Fruit fly (Drosophila melanogaster) whole organism, embryonic: ENCODE data around the gene Slmap.

Experiments used
- Asciz ChIP-seq: fragments of 200-800 bp; sonication (Bioruptor generic); optimal IDR thresholded peaks from 2 replicates; lab custom pipeline; 2017; ENCODE audit warnings: missing biosample characterization, mild to moderate bottlenecking, missing genetic modification characterization, missing genetic modification reagents
- Atf6 ChIP-seq: fragments of 200-800 bp; sonication (Bioruptor generic); IDR thresholded peaks from 2 replicates; pipeline ENCODE4 v1.3.6; 2022; ENCODE audit warnings: missing biosample characterization, missing genetic modification characterization
- Bteb2 ChIP-seq: fragments of 200-800 bp; sonication (Bioruptor generic); optimal IDR thresholded peaks from 2 replicates; lab custom pipeline; 2016; ENCODE audit warnings: missing biosample characterization, missing genetic modification characterization
- CG10209 ChIP-seq: fragments of 200-800 bp; sonication (Bioruptor generic); optimal IDR thresholded peaks from 3 replicates; lab custom pipeline; 2017; ENCODE audit warnings: missing biosample characterization, mild to moderate bottlenecking, missing genetic modification characterization, missing genetic modification reagents
- CG12942 ChIP-seq: fragments of 200-800 bp; sonication (Bioruptor generic); optimal IDR thresholded peaks from 3 replicates; lab custom pipeline; 2016; ENCODE audit warnings: missing biosample characterization, missing genetic modification characterization
- CG14014 ChIP-seq: fragments of 200-800 bp; sonication (Bioruptor generic); IDR thresholded peaks from 2 replicates; pipeline ENCODE4 v1.3.6; 2022; ENCODE audit warnings: missing biosample characterization, missing genetic modification characterization
- CG16813 ChIP-seq: fragments of 200-800 bp; sonication (Bioruptor generic); IDR thresholded peaks from 3 replicates; pipeline ENCODE4 v1.3.6; 2022; ENCODE audit warnings: missing biosample characterization, missing genetic modification characterization; ENCODE audit not compliant: partially characterized antibody
- CG16815 ChIP-seq: fragments of 200-800 bp; sonication (Bioruptor generic); optimal IDR thresholded peaks from 3 replicates; lab custom pipeline; 2017; ENCODE audit warnings: missing biosample characterization, mild to moderate bottlenecking, missing genetic modification characterization
- CG18011 ChIP-seq: fragments of 200-800 bp; sonication (Bioruptor generic); optimal IDR thresholded peaks from 2 replicates; lab custom pipeline; 2017; ENCODE audit warnings: missing biosample characterization, missing genetic modification characterization, mild to moderate bottlenecking, moderate library complexity, missing genotype
- CG2116 ChIP-seq: fragments of 200-800 bp; sonication (Bioruptor generic); optimal IDR thresholded peaks from 3 replicates; lab custom pipeline; 2018; ENCODE audit warnings: missing biosample characterization, mild to moderate bottlenecking, missing genetic modification characterization
- CG30020 ChIP-seq: fragments of 200-800 bp; optimal IDR thresholded peaks from 2 replicates; lab custom pipeline; 2019; ENCODE audit warnings: missing biosample characterization, mild to moderate bottlenecking, missing genetic modification characterization, moderate library complexity
- CG31388 ChIP-seq: fragments of 200-800 bp; sonication (Bioruptor generic); optimal IDR thresholded peaks from 2 replicates; lab custom pipeline; 2016; ENCODE audit warnings: missing biosample characterization, missing genetic modification characterization
- CG34224 ChIP-seq: fragments of 200-800 bp; sonication (Bioruptor generic); IDR thresholded peaks from 3 replicates; pipeline ENCODE4 v1.3.6; 2022; ENCODE audit warnings: missing biosample characterization, missing genetic modification characterization; ENCODE audit not compliant: partially characterized antibody
- CG3726 ChIP-seq: fragments of 200-800 bp; sonication (Bioruptor generic); IDR thresholded peaks from 3 replicates; pipeline ENCODE4, ENCODE4 v1.3.6; 2022; ENCODE audit warnings: missing biosample characterization, missing genetic modification characterization
- CG3995 ChIP-seq: fragments of 200-800 bp; sonication (Bioruptor generic); optimal IDR thresholded peaks from 3 replicates; lab custom pipeline; 2016; ENCODE audit warnings: missing biosample characterization, missing genetic modification characterization
- CG6689 ChIP-seq: fragments of 200-800 bp; sonication (Bioruptor generic); IDR thresholded peaks from 2 replicates; pipeline ENCODE4 v1.3.6; 2022; ENCODE audit warnings: missing biosample characterization, missing genetic modification characterization
- CG8924 ChIP-seq: fragments of 200-800 bp; optimal IDR thresholded peaks from 3 replicates; lab custom pipeline; 2019; ENCODE audit warnings: missing biosample characterization, mild to moderate bottlenecking, missing genetic modification characterization, moderate library complexity
- Dbx ChIP-seq: fragments of 200-800 bp; sonication (Bioruptor generic); IDR thresholded peaks from 3 replicates; pipeline ENCODE4 v1.3.6; 2022; ENCODE audit warnings: missing biosample characterization, missing genetic modification characterization
- Dp ChIP-seq: fragments of 200-800 bp; sonication (Bioruptor generic); optimal IDR thresholded peaks from 2 replicates; lab custom pipeline; 2018; ENCODE audit warnings: missing biosample characterization, mild to moderate bottlenecking, missing genetic modification characterization, moderate library complexity
- Elba2 ChIP-seq: fragments of 200-800 bp; sonication (Bioruptor generic); optimal IDR thresholded peaks from 3 replicates; lab custom pipeline; 2016; ENCODE audit warnings: missing biosample characterization, missing genetic modification characterization
- Ets65A ChIP-seq: fragments of 200-800 bp; sonication (Bioruptor generic); peaks from one replicate; lab custom pipeline; 2016; ENCODE audit warnings: missing biosample characterization, missing genetic modification characterization
- Ets97D ChIP-seq: fragments of 200-800 bp; sonication (Bioruptor generic); optimal IDR thresholded peaks from 3 replicates; lab custom pipeline; 2016; ENCODE audit warnings: missing biosample characterization, missing genetic modification characterization
- Fer3 ChIP-seq: fragments of 200-800 bp; sonication (Bioruptor generic); optimal IDR thresholded peaks from 2 replicates; lab custom pipeline; 2018; ENCODE audit warnings: missing biosample characterization, mild to moderate bottlenecking, missing genetic modification characterization, moderate library complexity
- HLHmδ ChIP-seq: fragments of 200-800 bp; sonication (Bioruptor generic); optimal IDR thresholded peaks from 2 replicates; lab custom pipeline; 2018; ENCODE audit warnings: missing biosample characterization, mild to moderate bottlenecking, missing genetic modification characterization, moderate library complexity
- Hr78 ChIP-seq, 2 experiments: fragments of 200-800 bp in 1 of 2; fragments of >200 bp in 1 of 2; sonication (Bioruptor generic) in 1 of 2; optimal IDR thresholded peaks; 2 replicates each; lab custom pipeline; 2017 to 2019; ENCODE audit warnings: missing biosample characterization in 2 of 2, missing genetic modification characterization in 2 of 2, mild to moderate bottlenecking in 1 of 2, moderate library complexity in 1 of 2
- Jarid2 ChIP-seq: fragments of 200-800 bp; sonication (Bioruptor generic); optimal IDR thresholded peaks from 3 replicates; lab custom pipeline; 2017; ENCODE audit warnings: mild to moderate bottlenecking, missing biosample characterization, missing genetic modification reagents, missing genetic modification characterization
- Lpt ChIP-seq: fragments of >200 bp; optimal IDR thresholded peaks from 2 replicates; lab custom pipeline; 2018; ENCODE audit warnings: missing biosample characterization, missing genetic modification characterization
- Rx ChIP-seq: fragments of 200-800 bp; sonication (Bioruptor generic); IDR thresholded peaks from 2 replicates; pipeline ENCODE4 v1.3.6; 2022; ENCODE audit warnings: missing biosample characterization, missing genetic modification characterization
- Stat92E ChIP-seq, 3 experiments: fragments of >200 bp in 2 of 3; fragments of 200-800 bp in 1 of 3; sonication (Bioruptor generic) in 1 of 3; optimal IDR thresholded peaks; 2 replicates each; lab custom pipeline; 2017 to 2019; ENCODE audit warnings: missing biosample characterization in 3 of 3, missing genetic modification characterization in 3 of 3, mild to moderate bottlenecking in 1 of 3, moderate library complexity in 1 of 3
- Taf1 ChIP-seq: fragments of 200-800 bp; sonication (Bioruptor generic); IDR thresholded peaks from 2 replicates; pipeline ENCODE4 v1.3.6; 2022; ENCODE audit warnings: missing biosample characterization, missing genetic modification characterization
- Usf ChIP-seq: fragments of 200-800 bp; sonication (Bioruptor generic); optimal IDR thresholded peaks from 2 replicates; lab custom pipeline; 2017; ENCODE audit warnings: missing genotype, missing biosample characterization, missing genetic modification characterization
- ac ChIP-seq: fragments of 200-800 bp; sonication (Bioruptor generic); optimal IDR thresholded peaks from 3 replicates; lab custom pipeline; 2017; ENCODE audit warnings: missing biosample characterization, mild to moderate bottlenecking, missing genetic modification characterization
- dan ChIP-seq: fragments of 200-800 bp; sonication (Bioruptor generic); IDR thresholded peaks from 2 replicates; pipeline ENCODE4 v1.3.6; 2022; ENCODE audit warnings: missing biosample characterization, missing genetic modification characterization
- dati ChIP-seq: fragments of 200-800 bp; sonication (Bioruptor generic); IDR thresholded peaks from 2 replicates; pipeline ENCODE4 v1.3.6; 2022; ENCODE audit warnings: missing biosample characterization, missing genetic modification characterization
- gsb ChIP-seq: fragments of 200-800 bp; sonication (Bioruptor generic); IDR thresholded peaks from 2 replicates; pipeline ENCODE4 v1.3.6; 2022; ENCODE audit warnings: missing biosample characterization, missing genetic modification characterization
- hkb ChIP-seq, 2 experiments: fragments of 200-800 bp in 1 of 2; fragments of >200 bp in 1 of 2; sonication (Bioruptor generic) in 1 of 2; IDR thresholded peaks in 1 of 2; optimal IDR thresholded peaks in 1 of 2; 2 replicates each; pipeline versions ENCODE4 v1.3.6 to Lab custom; 2017 to 2022; ENCODE audit warnings: missing biosample characterization in 1 of 2, missing genetic modification characterization in 1 of 2
- inv ChIP-seq: fragments of 200-800 bp; sonication (Bioruptor generic); IDR thresholded peaks from 2 replicates; pipeline ENCODE4 v1.3.6; 2022; ENCODE audit warnings: missing biosample characterization, missing genetic modification characterization; ENCODE audit not compliant: partially characterized antibody
- jumu ChIP-seq: fragments of 200-800 bp; sonication (Bioruptor generic); optimal IDR thresholded peaks from 3 replicates; lab custom pipeline; 2016; ENCODE audit warnings: missing biosample characterization, missing genetic modification characterization
- kni ChIP-seq: fragments of 200-800 bp; sonication (Bioruptor generic); optimal IDR thresholded peaks from 3 replicates; lab custom pipeline; 2017; ENCODE audit warnings: mild to moderate bottlenecking, missing biosample characterization, missing genetic modification reagents, missing genetic modification characterization
- nerfin-2 ChIP-seq: fragments of 200-800 bp; sonication (Bioruptor generic); IDR thresholded peaks from 2 replicates; pipeline ENCODE4 v1.3.6; 2022; ENCODE audit warnings: missing biosample characterization, missing genetic modification characterization; ENCODE audit not compliant: partially characterized antibody
- nom ChIP-seq: fragments of 200-800 bp; sonication (Bioruptor generic); optimal IDR thresholded peaks from 2 replicates; lab custom pipeline; 2017; ENCODE audit warnings: missing biosample characterization, missing genetic modification characterization, mild to moderate bottlenecking, moderate library complexity, missing genetic modification reagents
- peb ChIP-seq: fragments of 200-800 bp; sonication (Bioruptor generic); IDR thresholded peaks from 2 replicates; pipeline ENCODE4 v1.3.6; 2022; ENCODE audit warnings: missing biosample characterization, missing genetic modification characterization
- pfk ChIP-seq: fragments of 200-800 bp; sonication (Bioruptor generic); optimal IDR thresholded peaks from 2 replicates; lab custom pipeline; 2018; ENCODE audit warnings: missing biosample characterization, mild to moderate bottlenecking, missing genetic modification characterization, moderate library complexity
- pzg ChIP-seq: fragments of 200-800 bp; sonication (Bioruptor generic); optimal IDR thresholded peaks from 3 replicates; lab custom pipeline; 2018; ENCODE audit warnings: missing biosample characterization, mild to moderate bottlenecking, missing genetic modification characterization, moderate library complexity
- run ChIP-seq: fragments of 200-800 bp; sonication (Bioruptor generic); optimal IDR thresholded peaks from 3 replicates; lab custom pipeline; 2018; ENCODE audit warnings: missing biosample characterization, mild to moderate bottlenecking, missing genetic modification characterization
- stwl ChIP-seq: fragments of 200-800 bp; sonication (Bioruptor generic); optimal IDR thresholded peaks from 3 replicates; lab custom pipeline; 2018; ENCODE audit warnings: missing biosample characterization, mild to moderate bottlenecking, missing genetic modification characterization, moderate library complexity
- toy ChIP-seq: fragments of 200-800 bp; sonication (Bioruptor generic); IDR thresholded peaks from 2 replicates; pipeline ENCODE4 v1.3.6; 2022; ENCODE audit warnings: missing biosample characterization, missing genetic modification characterization
- wdn ChIP-seq: fragments of 200-800 bp; sonication (Bioruptor generic); IDR thresholded peaks from 2 replicates; pipeline ENCODE4 v1.3.6; 2022; ENCODE audit warnings: missing biosample characterization, missing genetic modification characterization
- wek ChIP-seq: fragments of 200-800 bp; sonication (Bioruptor generic); optimal IDR thresholded peaks from 3 replicates; lab custom pipeline; 2018; ENCODE audit warnings: missing biosample characterization, mild to moderate bottlenecking, missing genetic modification characterization, moderate library complexity

Gene Slmap

DNA sequence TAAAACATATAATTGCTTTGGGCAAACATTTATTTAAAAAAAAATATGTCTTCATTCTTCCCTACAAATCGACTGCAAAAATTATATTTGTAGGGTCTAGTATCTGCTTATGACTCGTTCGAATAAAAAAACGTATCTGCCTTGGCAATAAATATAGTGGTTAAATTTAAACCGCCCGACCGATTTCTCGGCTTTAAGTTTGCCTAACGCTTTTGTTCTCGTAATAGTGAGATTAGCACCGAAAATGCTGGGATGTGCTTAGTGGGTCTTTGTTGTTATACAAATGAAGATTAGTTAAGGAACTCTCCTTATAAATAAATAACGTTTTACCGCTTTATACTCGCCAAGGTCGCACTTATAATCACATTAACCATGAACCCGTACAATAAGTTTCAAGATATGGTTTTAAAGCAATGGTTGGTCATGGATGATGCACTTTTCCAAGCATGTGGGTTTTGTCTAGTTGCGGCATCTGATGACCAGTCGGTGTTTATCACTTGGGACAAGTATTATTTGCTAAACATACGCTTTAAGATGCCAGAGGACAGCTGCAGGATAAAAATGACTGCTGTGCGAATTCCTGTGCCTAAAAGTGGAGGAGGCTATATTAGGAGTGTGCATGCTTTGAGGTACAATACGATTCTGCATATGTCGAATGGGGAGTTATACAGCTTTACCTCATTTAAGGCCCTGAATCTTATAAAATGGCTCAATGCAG is 40.8 kb upstream of the Slmap start (continued):
- TF ChIP-seq dati (GFP tag; lab: Robert Waterston, UW) (no peak), toy (GFP tag; lab: Robert Waterston, UW) (no peak), Asciz (GFP tag; lab: Kevin White, UChicago) (no peak), hkb (optimal IDR thresholded peaks at IDR 0.05; lab: Kevin White, UChicago) (no peak), hkb (GFP tag; IDR thresholded peaks at IDR 0.05; lab: Robert Waterston, UW) (no peak), CG12942 (GFP tag; lab: Kevin White, UChicago) (no peak), pfk (GFP tag; lab: Kevin White, UChicago) (peak; percentile 71), run (tag; lab: Kevin White, UChicago) (no peak), Stat92E (GFP tag; optimal IDR thresholded peaks at IDR 0.05; lab: Kevin White, UChicago) (no peak), CG34224 (GFP tag; lab: Robert Waterston, UW) (no peak), CG14014 (no peak), CG10209 (GFP tag; lab: Kevin White, UChicago) (no peak), CG16815 (GFP tag; lab: Kevin White, UChicago) (no peak), Dbx (no peak), inv (GFP tag; lab: Robert Waterston, UW) (no peak), CG8924 (tag; lab: Kevin White, UChicago) (no peak), Lpt (GFP tag; lab: Kevin White, UChicago) (no peak), kni (GFP tag; lab: Kevin White, UChicago) (no peak), stwl (tag; lab: Kevin White, UChicago) (no peak), nom (GFP tag; lab: Kevin White, UChicago) (no peak), Dp (no peak), CG18011 (GFP tag; lab: Kevin White, UChicago) (no peak), dan (GFP tag; lab: Robert Waterston, UW) (no peak), Rx (GFP tag; lab: Robert Waterston, UW) (no peak), gsb (no peak), ac (GFP tag; lab: Kevin White, UChicago) (no peak), Jarid2 (GFP tag; lab: Kevin White, UChicago) (no peak), CG6689 (no peak), pzg (GFP tag; lab: Kevin White, UChicago) (peak; percentile 32), wdn (no peak), Bteb2 (no peak), CG2116 (GFP tag; lab: Kevin White, UChicago) (no peak), jumu (GFP tag; lab: Kevin White, UChicago) (no peak), Fer3 (no peak), CG3995 (GFP tag; lab: Kevin White, UChicago) (peak; percentile 51), CG30020 (tag; lab: Kevin White, UChicago) (peak; percentile 98), CG31388 (GFP tag; lab: Kevin White, UChicago) (no peak), Ets65A (GFP tag; lab: Kevin White, UChicago) (peak; percentile 91), CG3726 (GFP tag; lab: Robert Waterston, UW) (no peak), Ets97D (peak; percentile 66), Hr78 (GFP tag; optimal IDR thresholded peaks at IDR 0.05; lab: Kevin White, UChicago) (no peak), Usf (no peak), CG16813 (no peak), Elba2 (no peak), wek (GFP tag; lab: Kevin White, UChicago) (no peak), nerfin-2 (GFP tag; lab: Robert Waterston, UW) (no peak), HLHmδ (no peak), peb (no peak), Taf1 (GFP tag; lab: Robert Waterston, UW) (no peak), Atf6 (GFP tag; lab: Robert Waterston, UW) (no peak)
